Worm (Caenorhabditis elegans) whole organism, young adult: ENCODE data around the gene C27D6.3.

Source experiments
- B0035.1 ChIP-seq: sonication (generic microtip); optimal IDR thresholded peaks from 2 replicates; lab custom pipeline; 2016; ENCODE audit warnings: missing genetic modification characterization, mild to moderate bottlenecking, missing compliant biosample characterization, missing genotype, missing genetic modification reagents
- B0336.3 ChIP-seq: fragments of 200-800 bp; sonication (Bioruptor generic); IDR thresholded peaks from 2 replicates; pipeline ENCODE4 v1.3.6; 2022; ENCODE audit warnings: missing genetic modification characterization, missing compliant biosample characterization
- D2030.7 ChIP-seq: fragments of 200-800 bp; sonication (Bioruptor generic); IDR thresholded peaks from 2 replicates; pipeline ENCODE4 v1.3.6; 2022; ENCODE audit warnings: missing genetic modification reagents, missing genetic modification characterization, missing compliant biosample characterization
- F10E7.11 ChIP-seq: sonication (generic microtip); optimal IDR thresholded peaks from 2 replicates; lab custom pipeline; 2017; ENCODE audit warnings: mild to moderate bottlenecking, missing genetic modification characterization, moderate library complexity, missing compliant biosample characterization
- F22D6.2 ChIP-seq: sonication (generic microtip); optimal IDR thresholded peaks from 2 replicates; lab custom pipeline; 2016; ENCODE audit warnings: mild to moderate bottlenecking, missing genetic modification characterization, missing compliant biosample characterization
- F23B12.7 ChIP-seq: sonication (generic microtip); optimal IDR thresholded peaks from 2 replicates; lab custom pipeline; 2017; ENCODE audit warnings: missing genetic modification characterization, mild to moderate bottlenecking, missing compliant biosample characterization, antibody characterized with exemption, moderate library complexity; ENCODE audit not compliant: insufficient read depth
- F33H1.4 ChIP-seq: fragments of 200-800 bp; sonication (Bioruptor generic); IDR thresholded peaks from 2 replicates; pipeline ENCODE4 v1.3.6; 2022; ENCODE audit warnings: missing genetic modification reagents, missing genetic modification characterization, missing compliant biosample characterization
- F39B2.1 ChIP-seq: fragments of 200-800 bp; sonication (Bioruptor generic); IDR thresholded peaks from 2 replicates; pipeline ENCODE4 v1.3.6; 2022; ENCODE audit warnings: missing genetic modification reagents, missing genetic modification characterization, missing compliant biosample characterization
- F52B5.7 ChIP-seq: sonication (generic microtip); optimal IDR thresholded peaks from 2 replicates; lab custom pipeline; 2016; ENCODE audit warnings: mild to moderate bottlenecking, missing genetic modification characterization, missing compliant biosample characterization
- F55B11.4 ChIP-seq: sonication (generic microtip); optimal IDR thresholded peaks from 2 replicates; lab custom pipeline; 2016; ENCODE audit warnings: missing compliant biosample characterization, missing genetic modification characterization, borderline replicate concordance; ENCODE audit not compliant: insufficient read depth
- Y53G8AR.9 ChIP-seq: fragments of 200-800 bp; sonication (Bioruptor generic); conservative IDR thresholded peaks from 2 replicates; pipeline ENCODE4 v1.3.6; 2022; ENCODE audit warnings: missing genetic modification reagents, missing genetic modification characterization, missing compliant biosample characterization
- Y56A3A.18 ChIP-seq: fragments of 200-800 bp; sonication (Bioruptor generic); IDR thresholded peaks from 2 replicates; pipeline ENCODE4 v1.3.6; 2022; ENCODE audit warnings: missing genetic modification reagents, missing genetic modification characterization, missing compliant biosample characterization
- aptf-3 ChIP-seq: fragments of 200-800 bp; sonication (Bioruptor generic); IDR thresholded peaks from 2 replicates; pipeline ENCODE4 v1.3.6; 2022; ENCODE audit warnings: missing genetic modification characterization, missing compliant biosample characterization
- atf-7 ChIP-seq: sonication (generic microtip); optimal IDR thresholded peaks from 2 replicates; lab custom pipeline; 2017; ENCODE audit warnings: mild to moderate bottlenecking, missing genetic modification characterization, missing compliant biosample characterization
- attf-3 ChIP-seq: fragments of 200-800 bp; sonication (Bioruptor generic); conservative IDR thresholded peaks from 2 replicates; pipeline ENCODE4 v1.3.6; 2022; ENCODE audit warnings: missing genetic modification reagents, missing genetic modification characterization, missing compliant biosample characterization
- bed-1 ChIP-seq: fragments of 200-800 bp; sonication (Bioruptor generic); IDR thresholded peaks from 2 replicates; pipeline ENCODE4 v1.3.6; 2022; ENCODE audit warnings: missing genetic modification reagents, missing genetic modification characterization, missing compliant biosample characterization
- bed-2 ChIP-seq: fragments of 200-800 bp; sonication (Bioruptor generic); IDR thresholded peaks from 2 replicates; pipeline ENCODE4 v1.3.6; 2022; ENCODE audit warnings: missing genetic modification reagents, missing genetic modification characterization, missing compliant biosample characterization
- cebp-1 ChIP-seq, 2 experiments: fragments of 200-800 bp in 1 of 2; sonication (Bioruptor generic) in 1 of 2; sonication (generic microtip) in 1 of 2; IDR thresholded peaks in 1 of 2; optimal IDR thresholded peaks in 1 of 2; 2 replicates each; pipeline versions ENCODE4 v1.3.6 to Lab custom; 2017 to 2022; ENCODE audit warnings: missing compliant biosample characterization in 2 of 2, missing genetic modification characterization in 2 of 2, mild to moderate bottlenecking in 1 of 2, missing genetic modification reagents in 1 of 2, moderate library complexity in 1 of 2
- cebp-2 ChIP-seq: fragments of 200-800 bp; sonication (Bioruptor generic); IDR thresholded peaks from 2 replicates; pipeline ENCODE4 v1.3.6; 2022; ENCODE audit warnings: missing genetic modification characterization, missing compliant biosample characterization
- dox-1 ChIP-seq: fragments of 200-800 bp; sonication (Bioruptor generic); IDR thresholded peaks from 2 replicates; pipeline ENCODE4 v1.3.6; 2022; ENCODE audit warnings: missing genetic modification reagents, missing genetic modification characterization, missing compliant biosample characterization
- dpl-1 ChIP-seq: fragments of 150-350 bp; optimal IDR thresholded peaks from 2 replicates; lab custom pipeline; 2014; ENCODE audit warnings: missing biosample characterization, missing genetic modification reagents, missing genetic modification characterization
- efl-1 ChIP-seq: fragments of 150-350 bp; optimal IDR thresholded peaks from 2 replicates; lab custom pipeline; 2014; ENCODE audit warnings: missing biosample characterization, missing genetic modification reagents, missing genetic modification characterization
- egrh-3 ChIP-seq: fragments of 200-800 bp; sonication (Bioruptor generic); IDR thresholded peaks from 2 replicates; pipeline ENCODE4 v1.3.6; 2022; ENCODE audit warnings: missing genetic modification reagents, missing genetic modification characterization, missing compliant biosample characterization
- fkh-3 ChIP-seq: sonication (generic microtip); optimal IDR thresholded peaks from 2 replicates; lab custom pipeline; 2016; ENCODE audit warnings: mild to moderate bottlenecking, missing genetic modification characterization, missing compliant biosample characterization
- gei-17 ChIP-seq: fragments of 200-800 bp; sonication (Bioruptor generic); optimal IDR thresholded peaks from 2 replicates; lab custom pipeline; 2018; ENCODE audit warnings: mild to moderate bottlenecking, missing genetic modification characterization, missing compliant biosample characterization
- hlh-26 ChIP-seq: fragments of 200-800 bp; sonication (Bioruptor generic); conservative IDR thresholded peaks from 2 replicates; pipeline ENCODE4 v1.3.6; 2022; ENCODE audit warnings: missing genetic modification reagents, missing genetic modification characterization, missing compliant biosample characterization
- hsf-1 ChIP-seq: fragments of 200-800 bp; sonication (Bioruptor generic); IDR thresholded peaks from 2 replicates; pipeline ENCODE4 v1.3.6; 2022; ENCODE audit warnings: missing genetic modification reagents, missing genetic modification characterization, missing compliant biosample characterization
- lag-1 ChIP-seq: fragments of 200-800 bp; sonication (Bioruptor generic); IDR thresholded peaks from 2 replicates; pipeline ENCODE4 v1.3.6; 2022; ENCODE audit warnings: missing genetic modification reagents, missing genetic modification characterization, missing compliant biosample characterization
- let-526 ChIP-seq: fragments of 200-800 bp; sonication (Bioruptor generic); IDR thresholded peaks from 2 replicates; pipeline ENCODE4 v1.3.6; 2022; ENCODE audit warnings: missing genetic modification reagents, missing genetic modification characterization, missing compliant biosample characterization
- let-607 ChIP-seq, 2 experiments: fragments of 200-800 bp in 1 of 2; sonication (Bioruptor generic) in 1 of 2; sonication (generic microtip) in 1 of 2; optimal IDR thresholded peaks; 2 replicates each; lab custom pipeline; 2016 to 2018; ENCODE audit warnings: mild to moderate bottlenecking in 2 of 2, missing compliant biosample characterization in 2 of 2, missing genetic modification characterization in 2 of 2, moderate library complexity in 2 of 2, missing genotype in 1 of 2
- lin-35 ChIP-seq, 3 experiments: fragments of 150-350 bp in 2 of 3; sonication (generic microtip) in 1 of 3; optimal IDR thresholded peaks; 2 replicates each; lab custom pipeline; 2014 to 2018; ENCODE audit warnings: missing biosample characterization in 3 of 3, missing genetic modification characterization in 3 of 3, missing genetic modification reagents in 3 of 3
- lsl-1 ChIP-seq: fragments of 200-800 bp; sonication (Bioruptor generic); optimal IDR thresholded peaks from 2 replicates; lab custom pipeline; 2018; ENCODE audit warnings: mild to moderate bottlenecking, missing genetic modification characterization, moderate library complexity, missing compliant biosample characterization
- madf-3 ChIP-seq: fragments of 200-800 bp; sonication (Bioruptor generic); IDR thresholded peaks from 2 replicates; pipeline ENCODE4 v1.3.6; 2022; ENCODE audit warnings: missing genetic modification reagents, missing genetic modification characterization, missing compliant biosample characterization
- mxl-1 ChIP-seq: sonication (generic microtip); optimal IDR thresholded peaks from 2 replicates; lab custom pipeline; 2016; ENCODE audit warnings: missing genetic modification characterization, missing compliant biosample characterization
- nfyb-1 ChIP-seq: fragments of 200-800 bp; sonication (Bioruptor generic); IDR thresholded peaks from 2 replicates; pipeline ENCODE4 v1.3.6; 2022; ENCODE audit warnings: missing genetic modification reagents, missing genetic modification characterization, missing compliant biosample characterization
- nhr-120 ChIP-seq: fragments of 200-800 bp; sonication (Bioruptor generic); IDR thresholded peaks from 2 replicates; pipeline ENCODE4 v1.3.6; 2022; ENCODE audit warnings: missing genetic modification characterization, missing compliant biosample characterization
- nhr-179 ChIP-seq: sonication (generic microtip); optimal IDR thresholded peaks from 2 replicates; lab custom pipeline; 2016; ENCODE audit warnings: mild to moderate bottlenecking, missing genetic modification characterization, missing compliant biosample characterization
- nhr-80 ChIP-seq: sonication (generic microtip); optimal IDR thresholded peaks from 2 replicates; lab custom pipeline; 2016; ENCODE audit warnings: missing genetic modification characterization, missing compliant biosample characterization
- pbrm-1 ChIP-seq: fragments of 200-800 bp; sonication (Bioruptor generic); IDR thresholded peaks from 2 replicates; pipeline ENCODE4 v1.3.6; 2022; ENCODE audit warnings: missing genetic modification reagents, missing genetic modification characterization, missing compliant biosample characterization
- rcor-1 ChIP-seq: fragments of 200-800 bp; sonication (Bioruptor generic); IDR thresholded peaks from 2 replicates; pipeline ENCODE4 v1.3.6; 2022; ENCODE audit warnings: missing genetic modification reagents, missing genetic modification characterization, missing compliant biosample characterization
- repo-1 ChIP-seq: sonication (generic microtip); optimal IDR thresholded peaks from 2 replicates; lab custom pipeline; 2017; ENCODE audit warnings: mild to moderate bottlenecking, missing genetic modification characterization, missing compliant biosample characterization
- snpc-4 ChIP-seq, 5 experiments: fragments of 150-350 bp in 1 of 5; sonication (generic microtip) in 4 of 5; optimal IDR thresholded peaks; 2 replicates each; lab custom pipeline; 2014 to 2018; ENCODE audit warnings: missing genetic modification characterization in 5 of 5, missing biosample characterization in 3 of 5, antibody characterized with exemption in 2 of 5, mild to moderate bottlenecking in 2 of 5, missing compliant biosample characterization in 2 of 5, missing genotype in 2 of 5, moderate library complexity in 2 of 5, missing genetic modification reagents in 1 of 5
- somi-1 ChIP-seq: fragments of 200-800 bp; sonication (Bioruptor generic); optimal IDR thresholded peaks from 2 replicates; lab custom pipeline; 2018; ENCODE audit warnings: mild to moderate bottlenecking, missing genetic modification characterization, missing compliant biosample characterization
- sptf-2 ChIP-seq: fragments of 200-800 bp; sonication (Bioruptor generic); optimal IDR thresholded peaks from 2 replicates; lab custom pipeline; 2018; ENCODE audit warnings: mild to moderate bottlenecking, missing genetic modification characterization, missing compliant biosample characterization
- unc-130 ChIP-seq: sonication (generic microtip); optimal IDR thresholded peaks from 2 replicates; lab custom pipeline; 2016; ENCODE audit warnings: missing genetic modification reagents, missing genetic modification characterization, missing compliant biosample characterization
- xnd-1 ChIP-seq: sonication (generic microtip); optimal IDR thresholded peaks from 2 replicates; lab custom pipeline; 2016; ENCODE audit warnings: missing genotype, missing genetic modification reagents, missing genetic modification characterization, missing compliant biosample characterization
- zfh-2 ChIP-seq: fragments of 200-800 bp; sonication (Bioruptor generic); conservative IDR thresholded peaks from 2 replicates; pipeline ENCODE4 v1.3.6; 2022; ENCODE audit warnings: missing genetic modification reagents, missing genetic modification characterization, missing compliant biosample characterization
- ztf-18 ChIP-seq: sonication (generic microtip); optimal IDR thresholded peaks from 2 replicates; lab custom pipeline; 2016; ENCODE audit warnings: missing genotype, mild to moderate bottlenecking, missing genetic modification characterization, missing compliant biosample characterization

Gene C27D6.3

ce11 chrII:5181497-5181896, 7.2 kb upstream of the C27D6.3 start (continued):
- TF ChIP-seq zfh-2: peak; percentile 92
- TF ChIP-seq dox-1 (GFP tag; lab: Robert Waterston, UW): no peak
- no peak for TF ChIP-seq egrh-3 (GFP tag; lab: Robert Waterston, UW)
- TF ChIP-seq fkh-3: no peak
- no peak for TF ChIP-seq sptf-2 (GFP tag; lab: Kevin White, UChicago)
- TF ChIP-seq nfyb-1 (GFP tag; lab: Robert Waterston, UW): peak; percentile 81
- no peak for TF ChIP-seq F33H1.4
- TF ChIP-seq cebp-1 (GFP tag; IDR thresholded peaks at IDR 0.05; lab: Robert Waterston, UW): no peak
- TF ChIP-seq cebp-1 (tag; optimal IDR thresholded peaks at IDR 0.05; lab: Kevin White, UChicago): peak; percentile 72
- 0 out of 2 replicates have a peak, but pooled peaks have one; percentile 34 for TF ChIP-seq pbrm-1 (GFP tag; lab: Robert Waterston, UW)
- peak; percentile 32 for TF ChIP-seq F52B5.7 (tag; lab: Kevin White, UChicago)
- TF ChIP-seq Y56A3A.18 (GFP tag; lab: Robert Waterston, UW): no peak
- peak; percentile 47 to 89 for TF ChIP-seq let-607 (tag; optimal IDR thresholded peaks at IDR 0.05; lab: Kevin White, UChicago)
- peak; percentile 64 for TF ChIP-seq somi-1 (GFP tag; lab: Kevin White, UChicago)
- peak in 1 of 3 experiments; percentile 50 for TF ChIP-seq lin-35 (GFP tag; optimal IDR thresholded peaks at IDR 0.05; lab: Kevin White, UChicago)
- TF ChIP-seq B0336.3: peak; percentile 42; the same call in 1 of the 2 replicates
- TF ChIP-seq hlh-26 (GFP tag; lab: Robert Waterston, UW): no peak
- no peak for TF ChIP-seq xnd-1 (tag; lab: Kevin White, UChicago)
- 0 out of 2 replicates have a peak, but pooled peaks have one; percentile 15 for TF ChIP-seq hsf-1 (GFP tag; lab: Robert Waterston, UW)
- TF ChIP-seq atf-7 (tag; lab: Kevin White, UChicago): peak; percentile 26
- peak; percentile 28 for TF ChIP-seq gei-17 (GFP tag; lab: Kevin White, UChicago)
- no peak for TF ChIP-seq lag-1 (GFP tag; lab: Robert Waterston, UW)
- no peak for TF ChIP-seq D2030.7 (GFP tag; lab: Robert Waterston, UW)
- peak; percentile 1 for TF ChIP-seq nhr-80
- TF ChIP-seq aptf-3 (GFP tag; lab: Robert Waterston, UW): no peak
- no peak for TF ChIP-seq efl-1
- no peak for TF ChIP-seq B0035.1
- no peak for TF ChIP-seq mxl-1 (tag; lab: Kevin White, UChicago)
- TF ChIP-seq F39B2.1: no peak
- no peak for TF ChIP-seq nhr-120 (GFP tag; lab: Robert Waterston, UW)
- no peak for TF ChIP-seq F23B12.7 (tag; lab: Kevin White, UChicago)
- no peak for TF ChIP-seq snpc-4 (GFP tag; optimal IDR thresholded peaks at IDR 0.05; lab: Kevin White, UChicago)
- TF ChIP-seq snpc-4 (tag; optimal IDR thresholded peaks at IDR 0.05; lab: Kevin White, UChicago): peak in 3 of 4 experiments; percentile 31 to 54 (median 38)
- no peak for TF ChIP-seq F10E7.11
- TF ChIP-seq madf-3 (GFP tag; lab: Robert Waterston, UW): no peak
- no peak for TF ChIP-seq cebp-2
- no peak for TF ChIP-seq attf-3 (GFP tag; lab: Robert Waterston, UW)
- no peak; the same call in 1 of the 2 replicates for TF ChIP-seq rcor-1 (GFP tag; lab: Robert Waterston, UW)
- no peak for TF ChIP-seq bed-2 (GFP tag; lab: Robert Waterston, UW)
- peak; percentile 26 for TF ChIP-seq ztf-18 (tag; lab: Kevin White, UChicago)
- TF ChIP-seq Y53G8AR.9: 0 out of 2 replicates have a peak, but pooled peaks have one; percentile 36
- no peak for TF ChIP-seq dpl-1 (GFP tag; lab: Kevin White, UChicago)
- no peak for TF ChIP-seq F55B11.4 (tag; lab: Kevin White, UChicago)
- TF ChIP-seq let-526 (GFP tag; lab: Robert Waterston, UW): no peak
- peak; percentile 55 for TF ChIP-seq repo-1 (tag; lab: Kevin White, UChicago)
- no peak for TF ChIP-seq unc-130
- TF ChIP-seq bed-1: no peak
- no peak for TF ChIP-seq nhr-179 (tag; lab: Kevin White, UChicago)
- no peak for TF ChIP-seq lsl-1 (GFP tag; lab: Kevin White, UChicago)
- TF ChIP-seq F22D6.2 (tag; lab: Kevin White, UChicago): no peak
